Fruit fly (Drosophila melanogaster): ENCODE measurements around the gene Cpsf5.
A peak's percentile ranks its signal among the peaks of the same experiment; 100 is the strongest.

The Cpsf5 gene

dm6 chr3L:9424528-9424911 is 13.7 kb downstream of the Cpsf5 start (continued):
- no peak for TF ChIP-seq topi (GFP tag; optimal IDR thresholded peaks at IDR 0.05)
- TF ChIP-seq CG8119 (GFP tag; IDR thresholded peaks at IDR 0.05): peak; percentile 44; the same call in 2 of the 3 replicates
- peak; percentile 24 for TF ChIP-seq CG6276 (GFP tag; optimal IDR thresholded peaks at IDR 0.05)
- no peak for TF ChIP-seq spab (GFP tag; optimal IDR thresholded peaks at IDR 0.05)
- TF ChIP-seq CG10631 (GFP tag; optimal IDR thresholded peaks at IDR 0.05): no peak
- TF ChIP-seq Sox14 (GFP tag; optimal IDR thresholded peaks at IDR 0.05): peak; percentile 7
- peak; percentile 4 for TF ChIP-seq CG8632 (GFP tag; optimal IDR thresholded peaks at IDR 0.05)
- no peak for TF ChIP-seq Hr39 (GFP tag; optimal IDR thresholded peaks at IDR 0.05)
- no peak for TF ChIP-seq CG11902 (GFP tag; optimal IDR thresholded peaks at IDR 0.05)
- peak; percentile 28 for TF ChIP-seq CG3919 (GFP tag; optimal IDR thresholded peaks at IDR 0.05)
- no peak for TF ChIP-seq fd85E (GFP tag; optimal IDR thresholded peaks at IDR 0.05)
- no peak for TF ChIP-seq CG8319 (GFP tag; optimal IDR thresholded peaks at IDR 0.05)

DNA sequence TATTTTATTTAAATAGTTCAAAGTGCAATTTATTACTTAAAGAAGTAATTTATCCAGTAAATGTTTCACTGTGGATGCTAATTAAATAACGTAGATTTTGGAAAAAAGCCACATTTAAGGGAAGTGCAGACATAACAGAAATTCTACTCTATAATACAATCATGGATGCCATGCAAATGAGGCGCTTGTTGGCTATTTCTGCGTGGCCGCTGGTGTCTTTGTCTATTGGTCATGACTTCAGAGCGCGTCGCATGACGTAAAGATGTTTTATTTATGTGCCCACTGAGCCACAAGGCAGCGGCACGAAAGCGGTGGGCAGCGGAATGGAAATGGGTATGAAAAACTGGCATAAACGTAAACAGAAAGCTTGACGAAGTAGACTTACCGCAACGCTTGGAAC is 15.0 kb downstream of the Cpsf5 start:
- no peak for TF ChIP-seq salr (GFP tag; optimal IDR thresholded peaks at IDR 0.05)
- TF ChIP-seq eg (GFP tag; IDR thresholded peaks at IDR 0.05): peak; percentile 63; the same call in 2 of the 3 replicates
- no peak for TF ChIP-seq dac (GFP tag; optimal IDR thresholded peaks at IDR 0.05)
- peak; percentile 36 for TF ChIP-seq Eip78C (GFP tag)
- no peak for TF ChIP-seq CG6854 (GFP tag; optimal IDR thresholded peaks at IDR 0.05)
- no peak for TF ChIP-seq esn (GFP tag; optimal IDR thresholded peaks at IDR 0.05)
- TF ChIP-seq CG4318 (GFP tag; optimal IDR thresholded peaks at IDR 0.05): peak; percentile 0
- no peak for TF ChIP-seq OdsH (GFP tag; optimal IDR thresholded peaks at IDR 0.05)
- TF ChIP-seq CG3032 (tag; optimal IDR thresholded peaks at IDR 0.05): no peak
- TF ChIP-seq pdm3 (GFP tag; optimal IDR thresholded peaks at IDR 0.05): no peak
- TF ChIP-seq Hr38 (GFP tag; optimal IDR thresholded peaks at IDR 0.05): no peak
- no peak for TF ChIP-seq Gug (GFP tag; IDR thresholded peaks at IDR 0.05)
- no peak for TF ChIP-seq spab (GFP tag; optimal IDR thresholded peaks at IDR 0.05)
- peak; percentile 55 for TF ChIP-seq CG15336 (GFP tag; IDR thresholded peaks at IDR 0.05)
- no peak for TF ChIP-seq Ets21C (GFP tag; optimal IDR thresholded peaks at IDR 0.05)
- peak; percentile 3 for TF ChIP-seq CG3919 (GFP tag; optimal IDR thresholded peaks at IDR 0.05)
- TF ChIP-seq fd85E (GFP tag; optimal IDR thresholded peaks at IDR 0.05): no peak
- TF ChIP-seq Blimp-1 (GFP tag; optimal IDR thresholded peaks at IDR 0.05): no peak
- TF ChIP-seq net (GFP tag; optimal IDR thresholded peaks at IDR 0.05): peak; percentile 31
- no peak for TF ChIP-seq CG1621 (tag; optimal IDR thresholded peaks at IDR 0.05)
- TF ChIP-seq CG11294 (GFP tag; IDR thresholded peaks at IDR 0.05): no peak
- no peak for TF ChIP-seq CG7368 (GFP tag; optimal IDR thresholded peaks at IDR 0.05)
- no peak for TF ChIP-seq CG8319 (GFP tag; optimal IDR thresholded peaks at IDR 0.05)
- TF ChIP-seq cyc (GFP tag; optimal IDR thresholded peaks at IDR 0.05): no peak
- no peak for TF ChIP-seq ss (GFP tag; optimal IDR thresholded peaks at IDR 0.05)
- no peak for TF ChIP-seq Sox14 (GFP tag; optimal IDR thresholded peaks at IDR 0.05)
- TF ChIP-seq CG6276 (GFP tag; optimal IDR thresholded peaks at IDR 0.05): peak; percentile 10
- TF ChIP-seq lz (GFP tag; optimal IDR thresholded peaks at IDR 0.05): no peak
- no peak for TF ChIP-seq fkh (GFP tag; optimal IDR thresholded peaks at IDR 0.05)
- no peak for TF ChIP-seq CG8632 (GFP tag; optimal IDR thresholded peaks at IDR 0.05)
- TF ChIP-seq Hr4 (GFP tag; optimal IDR thresholded peaks at IDR 0.05): peak; percentile 63
- TF ChIP-seq CG32006 (GFP tag; optimal IDR thresholded peaks at IDR 0.05): peak; percentile 64
- peak; percentile 40; the same call in 1 of the 3 replicates for TF ChIP-seq CG6163 (GFP tag; IDR thresholded peaks at IDR 0.05)
- peak; percentile 50 for TF ChIP-seq svp (GFP tag)
- TF ChIP-seq CG6808 (GFP tag; optimal IDR thresholded peaks at IDR 0.05): no peak
- TF ChIP-seq Sox102F (GFP tag; optimal IDR thresholded peaks at IDR 0.05): no peak
- no peak for TF ChIP-seq acj6 (GFP tag; optimal IDR thresholded peaks at IDR 0.05)
- no peak for TF ChIP-seq Eip93F (GFP tag; optimal IDR thresholded peaks at IDR 0.05)
- TF ChIP-seq CG34406 (GFP tag; optimal IDR thresholded peaks at IDR 0.05): no peak
- no peak for TF ChIP-seq CG11902 (GFP tag; optimal IDR thresholded peaks at IDR 0.05)
- peak; percentile 22 for TF ChIP-seq vri (GFP tag; optimal IDR thresholded peaks at IDR 0.05)
- TF ChIP-seq Smox (GFP tag; optimal IDR thresholded peaks at IDR 0.05): no peak
- TF ChIP-seq CG8119 (GFP tag; IDR thresholded peaks at IDR 0.05): peak; percentile 35; the same call in 2 of the 3 replicates
- TF ChIP-seq CG16779 (tag; optimal IDR thresholded peaks at IDR 0.05): no peak
